Fruit fly (Drosophila melanogaster) whole organism, embryonic: ENCODE data around the gene intr.

Experiments
- B-H1 ChIP-seq: fragments of 200-800 bp; sonication (Bioruptor generic); IDR thresholded peaks from 3 replicates; pipeline ENCODE4 v1.3.6; 2022; ENCODE audit warnings: missing biosample characterization, missing genetic modification characterization
- CG12155 ChIP-seq: fragments of 200-800 bp; sonication (Bioruptor generic); optimal IDR thresholded peaks from 3 replicates; lab custom pipeline; 2016; ENCODE audit warnings: missing biosample characterization, missing genetic modification characterization
- CG12744 ChIP-seq: fragments of 200-800 bp; sonication (Bioruptor generic); optimal IDR thresholded peaks from 2 replicates; lab custom pipeline; 2016; ENCODE audit warnings: missing biosample characterization, missing genetic modification characterization
- CG12769 ChIP-seq: fragments of 200-800 bp; sonication (Bioruptor generic); optimal IDR thresholded peaks from 2 replicates; lab custom pipeline; 2019; ENCODE audit warnings: missing biosample characterization, mild to moderate bottlenecking, missing genetic modification characterization, moderate library complexity
- CG13624 ChIP-seq: fragments of 200-800 bp; sonication (Bioruptor generic); optimal IDR thresholded peaks from 2 replicates; lab custom pipeline; 2016; ENCODE audit warnings: missing biosample characterization, missing genetic modification characterization
- CG13894 ChIP-seq: fragments of 200-800 bp; sonication (Bioruptor generic); optimal IDR thresholded peaks from 3 replicates; lab custom pipeline; 2018; ENCODE audit warnings: missing biosample characterization, mild to moderate bottlenecking, missing genetic modification characterization, moderate library complexity
- CG14441 ChIP-seq: fragments of 200-800 bp; sonication (Bioruptor generic); IDR thresholded peaks from 2 replicates; pipeline ENCODE4 v1.3.6; 2022; ENCODE audit warnings: missing biosample characterization, missing genetic modification characterization
- CG15479 ChIP-seq: fragments of 200-800 bp; sonication (Bioruptor generic); optimal IDR thresholded peaks from 3 replicates; lab custom pipeline; 2019; ENCODE audit warnings: missing biosample characterization, mild to moderate bottlenecking, missing genetic modification characterization, moderate library complexity
- CG18476 ChIP-seq: fragments of 200-800 bp; sonication (Bioruptor generic); optimal IDR thresholded peaks from 2 replicates; lab custom pipeline; 2016; ENCODE audit warnings: missing biosample characterization, mild to moderate bottlenecking, missing genetic modification characterization
- CG18599 ChIP-seq: fragments of 200-800 bp; sonication (Bioruptor generic); optimal IDR thresholded peaks from 3 replicates; lab custom pipeline; 2017; ENCODE audit warnings: missing biosample characterization, missing genetic modification characterization, mild to moderate bottlenecking, moderate library complexity, missing genetic modification reagents
- CG32532 ChIP-seq: fragments of 200-800 bp; sonication (Bioruptor generic); IDR thresholded peaks from 2 replicates; pipeline ENCODE4 v1.3.6; 2022; ENCODE audit warnings: missing biosample characterization, missing genetic modification characterization
- CG32767 ChIP-seq: fragments of 200-800 bp; sonication (Bioruptor generic); IDR thresholded peaks from 2 replicates; pipeline ENCODE4 v1.3.6; 2022; ENCODE audit warnings: missing biosample characterization, missing genetic modification characterization
- CG3281 ChIP-seq: fragments of 200-800 bp; sonication (Bioruptor generic); optimal IDR thresholded peaks from 3 replicates; lab custom pipeline; 2017; ENCODE audit warnings: missing biosample characterization, mild to moderate bottlenecking, missing genetic modification characterization
- CG3407 ChIP-seq: fragments of 200-800 bp; sonication (Bioruptor generic); optimal IDR thresholded peaks from 2 replicates; lab custom pipeline; 2018; ENCODE audit warnings: missing biosample characterization, mild to moderate bottlenecking, missing genetic modification characterization
- CG34224 ChIP-seq: fragments of 200-800 bp; sonication (Bioruptor generic); IDR thresholded peaks from 3 replicates; pipeline ENCODE4 v1.3.6; 2022; ENCODE audit warnings: missing biosample characterization, missing genetic modification characterization; ENCODE audit not compliant: partially characterized antibody
- CG3838 ChIP-seq: fragments of 200-800 bp; sonication (Bioruptor generic); optimal IDR thresholded peaks from 3 replicates; lab custom pipeline; 2016; ENCODE audit warnings: missing biosample characterization, missing genetic modification characterization
- CG4707 ChIP-seq: fragments of 200-800 bp; sonication (Bioruptor generic); optimal IDR thresholded peaks from 2 replicates; lab custom pipeline; 2018; ENCODE audit warnings: missing biosample characterization, mild to moderate bottlenecking, missing genetic modification characterization, moderate library complexity
- CG6765 ChIP-seq: fragments of 200-800 bp; sonication (Bioruptor generic); optimal IDR thresholded peaks from 3 replicates; lab custom pipeline; 2017; ENCODE audit warnings: missing biosample characterization, mild to moderate bottlenecking, missing genetic modification characterization
- CG7987 ChIP-seq: fragments of 200-800 bp; sonication (Bioruptor generic); optimal IDR thresholded peaks from 2 replicates; lab custom pipeline; 2018; ENCODE audit warnings: missing biosample characterization, mild to moderate bottlenecking, missing genetic modification characterization, moderate library complexity
- Doc3 ChIP-seq: fragments of 200-800 bp; sonication (Bioruptor generic); IDR thresholded peaks from 3 replicates; pipeline ENCODE4 v1.3.6; 2022; ENCODE audit warnings: missing biosample characterization, missing genetic modification characterization; ENCODE audit not compliant: partially characterized antibody
- Elba2 ChIP-seq: fragments of 200-800 bp; sonication (Bioruptor generic); optimal IDR thresholded peaks from 3 replicates; lab custom pipeline; 2016; ENCODE audit warnings: missing biosample characterization, missing genetic modification characterization
- HmgD ChIP-seq: fragments of 200-800 bp; sonication (Bioruptor generic); optimal IDR thresholded peaks from 3 replicates; lab custom pipeline; 2016; ENCODE audit warnings: missing biosample characterization, missing genetic modification characterization
- Med ChIP-seq: fragments of 200-800 bp; sonication (Bioruptor generic); peaks from one replicate; lab custom pipeline; 2016; ENCODE audit warnings: missing biosample characterization, missing genetic modification characterization, mild to moderate bottlenecking, inconsistent platforms, moderate library complexity
- Mes4 ChIP-seq: fragments of 200-800 bp; sonication (Bioruptor generic); optimal IDR thresholded peaks from 2 replicates; lab custom pipeline; 2016; ENCODE audit warnings: missing biosample characterization, missing genetic modification characterization
- Mrtf ChIP-seq: fragments of 200-800 bp; sonication (Bioruptor generic); IDR thresholded peaks from 3 replicates; pipeline ENCODE4 v1.3.6; 2022; ENCODE audit warnings: missing biosample characterization, missing genetic modification characterization
- Rfx ChIP-seq: fragments of 200-800 bp; sonication (Bioruptor generic); IDR thresholded peaks from 2 replicates; pipeline ENCODE4 v1.3.6; 2022; ENCODE audit warnings: missing biosample characterization, missing genetic modification characterization
- Rx ChIP-seq: fragments of 200-800 bp; sonication (Bioruptor generic); IDR thresholded peaks from 2 replicates; pipeline ENCODE4 v1.3.6; 2022; ENCODE audit warnings: missing biosample characterization, missing genetic modification characterization
- ara ChIP-seq: fragments of 200-800 bp; sonication (Bioruptor generic); IDR thresholded peaks from 2 replicates; pipeline ENCODE4 v1.3.6; 2022; ENCODE audit warnings: missing biosample characterization, missing genetic modification characterization
- bowl ChIP-seq: fragments of 200-800 bp; sonication (Bioruptor generic); IDR thresholded peaks from 2 replicates; pipeline ENCODE4 v1.3.6; 2022; ENCODE audit warnings: missing biosample characterization, missing genetic modification characterization
- bsh ChIP-seq, 2 experiments: fragments of 200-800 bp; sonication (Bioruptor generic); optimal IDR thresholded peaks; 2 replicates each; lab custom pipeline; 2017 to 2018; ENCODE audit warnings: mild to moderate bottlenecking in 2 of 2, missing biosample characterization in 2 of 2, missing genetic modification characterization in 2 of 2, moderate library complexity in 1 of 2
- cg ChIP-seq: fragments of 200-800 bp; sonication (Bioruptor generic); optimal IDR thresholded peaks from 3 replicates; lab custom pipeline; 2019; ENCODE audit warnings: missing biosample characterization, mild to moderate bottlenecking, missing genetic modification characterization, moderate library complexity
- crol ChIP-seq: fragments of 200-800 bp; sonication (Bioruptor generic); IDR thresholded peaks from 2 replicates; pipeline ENCODE4 v1.3.6; 2022; ENCODE audit warnings: missing biosample characterization, missing genetic modification characterization
- en ChIP-seq: fragments of 200-800 bp; sonication (Bioruptor generic); optimal IDR thresholded peaks from 2 replicates; lab custom pipeline; 2016; ENCODE audit warnings: missing biosample characterization, missing genetic modification characterization
- gcm2 ChIP-seq: fragments of 200-800 bp; sonication (Bioruptor generic); optimal IDR thresholded peaks from 2 replicates; lab custom pipeline; 2016; ENCODE audit warnings: missing biosample characterization, missing genetic modification characterization
- grn ChIP-seq: fragments of 200-800 bp; sonication (Bioruptor generic); optimal IDR thresholded peaks from 3 replicates; lab custom pipeline; 2017; ENCODE audit warnings: missing biosample characterization, missing genetic modification characterization
- gsb-n ChIP-seq: fragments of 200-800 bp; sonication (Bioruptor generic); optimal IDR thresholded peaks from 3 replicates; lab custom pipeline; 2018; ENCODE audit warnings: missing biosample characterization, mild to moderate bottlenecking, missing genetic modification characterization
- inv ChIP-seq: fragments of 200-800 bp; sonication (Bioruptor generic); IDR thresholded peaks from 2 replicates; pipeline ENCODE4 v1.3.6; 2022; ENCODE audit warnings: missing biosample characterization, missing genetic modification characterization; ENCODE audit not compliant: partially characterized antibody
- knrl ChIP-seq: fragments of 200-800 bp; sonication (Bioruptor generic); IDR thresholded peaks from 3 replicates; pipeline ENCODE4 v1.3.6; 2022; ENCODE audit warnings: missing biosample characterization, missing genetic modification characterization; ENCODE audit not compliant: partially characterized antibody
- lov ChIP-seq, 2 experiments: fragments of 200-800 bp in 1 of 2; fragments of >200 bp in 1 of 2; sonication (Bioruptor generic) in 1 of 2; IDR thresholded peaks in 1 of 2; optimal IDR thresholded peaks in 1 of 2; 2 replicates in 1 of 2; 3 replicates in 1 of 2; pipeline versions ENCODE4 v1.3.6 to Lab custom; 2017 to 2022; ENCODE audit warnings: missing biosample characterization in 1 of 2, missing genetic modification characterization in 1 of 2
- org-1 ChIP-seq: fragments of 200-800 bp; sonication (Bioruptor generic); optimal IDR thresholded peaks from 2 replicates; lab custom pipeline; 2017; ENCODE audit warnings: missing biosample characterization, missing genetic modification characterization
- prd ChIP-seq, 3 experiments: fragments of >200 bp in 2 of 3; fragments of 200-800 bp in 1 of 3; sonication (Bioruptor generic) in 1 of 3; optimal IDR thresholded peaks in 2 of 3; IDR thresholded peaks in 1 of 3; 2 replicates in 2 of 3; 3 replicates in 1 of 3; pipeline versions ENCODE4 v1.3.6 to Lab custom; 2017 to 2022; ENCODE audit warnings: missing biosample characterization in 1 of 3, missing genetic modification characterization in 1 of 3
- slbo ChIP-seq: fragments of 200-800 bp; sonication (Bioruptor generic); IDR thresholded peaks from 2 replicates; pipeline ENCODE4 v1.3.6; 2022; ENCODE audit warnings: missing biosample characterization, missing genetic modification characterization
- sna ChIP-seq: fragments of 200-800 bp; sonication (Bioruptor generic); IDR thresholded peaks from 2 replicates; pipeline ENCODE4 v1.3.6; 2022; ENCODE audit warnings: missing biosample characterization, missing genetic modification characterization; ENCODE audit not compliant: partially characterized antibody
- ttk ChIP-seq: fragments of 200-800 bp; sonication (Bioruptor generic); IDR thresholded peaks from 2 replicates; pipeline ENCODE4 v2.1.2; 2022; ENCODE audit warnings: missing biosample characterization, missing genetic modification characterization
- vfl ChIP-seq: fragments of 200-800 bp; sonication (Bioruptor generic); optimal IDR thresholded peaks from 2 replicates; lab custom pipeline; 2016; ENCODE audit warnings: missing biosample characterization, missing genetic modification characterization
- wor ChIP-seq: fragments of 200-800 bp; sonication (Bioruptor generic); IDR thresholded peaks from 2 replicates; pipeline ENCODE4 v1.3.6; 2022; ENCODE audit warnings: missing biosample characterization, missing genetic modification characterization
- zen2 ChIP-seq: fragments of 200-800 bp; sonication (Bioruptor generic); IDR thresholded peaks from 3 replicates; pipeline ENCODE4 v1.3.6; 2022; ENCODE audit warnings: missing biosample characterization, missing genetic modification characterization; ENCODE audit not compliant: partially characterized antibody

Gene intr

dm6 chr3R:28831172-28831571 lies 40.9 kb downstream of the intr start (continued):
- TF ChIP-seq CG13894 (tag; lab: Kevin White, UChicago), result peak; percentile 27
- TF ChIP-seq CG18599, result peak; percentile 31
- no peak for TF ChIP-seq Mes4 (GFP tag; lab: Kevin White, UChicago)
- TF ChIP-seq Mrtf (GFP tag; lab: Robert Waterston, UW), result 0 out of 3 replicates have a peak, but pooled peaks have one; percentile 5
- no peak for TF ChIP-seq lov (optimal IDR thresholded peaks at IDR 0.05; lab: Kevin White, UChicago)
- TF ChIP-seq lov (GFP tag; IDR thresholded peaks at IDR 0.05; lab: Robert Waterston, UW), result 0 out of 3 replicates have a peak, but pooled peaks have one; percentile 16
- TF ChIP-seq inv, result 0 out of 2 replicates have a peak, but pooled peaks have one; percentile 15
- TF ChIP-seq slbo (GFP tag; lab: Robert Waterston, UW), result peak; percentile 63
- peak; percentile 39; the same call in 1 of the 2 replicates for TF ChIP-seq bowl (GFP tag; lab: Robert Waterston, UW)
- TF ChIP-seq ara (GFP tag; lab: Robert Waterston, UW), result no peak
- TF ChIP-seq Doc3 (GFP tag; lab: Robert Waterston, UW), result no peak
- peak; percentile 26 for TF ChIP-seq CG12769 (tag; lab: Kevin White, UChicago)
- peak; percentile 19 for TF ChIP-seq cg (GFP tag; lab: Kevin White, UChicago)
- no peak for TF ChIP-seq CG7987 (GFP tag; lab: Kevin White, UChicago)
- TF ChIP-seq CG32532 (GFP tag; lab: Robert Waterston, UW), result peak; percentile 50
- TF ChIP-seq crol (GFP tag; lab: Robert Waterston, UW), result peak; percentile 11; the same call in 1 of the 2 replicates
- peak; percentile 84 for TF ChIP-seq Med
- peak; percentile 42 for TF ChIP-seq CG4707 (GFP tag; lab: Kevin White, UChicago)
- peak; percentile 62; the same call in 1 of the 2 replicates for TF ChIP-seq CG32767 (GFP tag; lab: Robert Waterston, UW)
- peak; percentile 46 for TF ChIP-seq CG6765 (GFP tag; lab: Kevin White, UChicago)
- TF ChIP-seq Rfx (GFP tag; lab: Robert Waterston, UW), result peak; percentile 63

- TF ChIP-seq CG18476 (GFP tag; lab: Kevin White, UChicago), result no peak
- peak; percentile 44; the same call in 1 of the 3 replicates for TF ChIP-seq B-H1 (GFP tag; lab: Robert Waterston, UW)
- no peak for TF ChIP-seq prd (optimal IDR thresholded peaks at IDR 0.05; lab: Kevin White, UChicago)
- peak; percentile 46; the same call in 1 of the 3 replicates for TF ChIP-seq prd (GFP tag; IDR thresholded peaks at IDR 0.05; lab: Robert Waterston, UW)
- peak; percentile 35 to 53 for TF ChIP-seq bsh (GFP tag; optimal IDR thresholded peaks at IDR 0.05; lab: Kevin White, UChicago)
- peak; percentile 80 for TF ChIP-seq CG12744
- TF ChIP-seq Rx (GFP tag; lab: Robert Waterston, UW), result peak; percentile 75
- TF ChIP-seq gcm2 (GFP tag; lab: Kevin White, UChicago), result peak; percentile 38
- TF ChIP-seq HmgD (GFP tag; lab: Kevin White, UChicago), result peak; percentile 66
- no peak for TF ChIP-seq CG3281 (GFP tag; lab: Kevin White, UChicago)
- no peak for TF ChIP-seq grn (GFP tag; lab: Kevin White, UChicago)
- TF ChIP-seq CG3407 (GFP tag; lab: Kevin White, UChicago), result peak; percentile 58
- peak; percentile 32; the same call in 1 of the 3 replicates for TF ChIP-seq CG34224 (GFP tag; lab: Robert Waterston, UW)
- peak; percentile 66 for TF ChIP-seq CG12155 (GFP tag; lab: Kevin White, UChicago)
- peak; percentile 85 for TF ChIP-seq CG13624 (GFP tag; lab: Kevin White, UChicago)
- no peak for TF ChIP-seq gsb-n (tag; lab: Kevin White, UChicago)
- TF ChIP-seq ttk (GFP tag; lab: Robert Waterston, UW), result peak; percentile 67
- TF ChIP-seq vfl (GFP tag; lab: Kevin White, UChicago), result peak; percentile 62
- TF ChIP-seq knrl (GFP tag; lab: Robert Waterston, UW), result peak; percentile 47; the same call in 1 of the 3 replicates
- TF ChIP-seq Elba2, result peak; percentile 51
- TF ChIP-seq wor (GFP tag; lab: Robert Waterston, UW), result no peak
- TF ChIP-seq org-1 (GFP tag; lab: Kevin White, UChicago), result peak; percentile 21
- TF ChIP-seq en (GFP tag; lab: Kevin White, UChicago), result peak; percentile 61
- no peak for TF ChIP-seq CG15479 (GFP tag; lab: Kevin White, UChicago)
- peak; percentile 61 for TF ChIP-seq CG3838
- no peak for TF ChIP-seq crol (GFP tag; lab: Robert Waterston, UW)
- TF ChIP-seq sna (GFP tag; lab: Robert Waterston, UW), result no peak
- no peak; the same call in 2 of the 3 replicates for TF ChIP-seq zen2 (GFP tag; lab: Robert Waterston, UW)
- TF ChIP-seq Med, result peak; percentile 97
- TF ChIP-seq CG14441, result peak; percentile 70
Measured at dm6 chr3R:28831626-28832267, 41.4 kb downstream of the intr start, which contains the start of gene WASp. WASp (minus strand) TSS chr3R:28832024.
